Worm (Caenorhabditis elegans): ENCODE measurements around the gene ZK1320.2.

- no peak for TF ChIP-seq F55B11.4 (tag; optimal IDR thresholded peaks at IDR 0.05; ENCODE audit: borderline replicate concordance, insufficient read depth)
- no peak for TF ChIP-seq bed-2 (GFP tag; IDR thresholded peaks at IDR 0.05)
These were observed 2.5 kb downstream of the ZK1320.2 start, which contains the start of gene gstk-1 for ce11 chrII:9656210-9656755.

Data from whole organism, young adult.